Fruit fly (Drosophila melanogaster) whole organism, embryonic: ENCODE results near the gene Ifrd1.

ENCODE experiments used
- Awh ChIP-seq: fragments of 200-800 bp; sonication (Bioruptor generic); IDR thresholded peaks from 2 replicates; pipeline ENCODE4, ENCODE4 v1.3.6; 2022; ENCODE audit warnings: missing biosample characterization, missing genetic modification characterization
- BEAF-32 ChIP-seq: fragments of 200-800 bp; sonication (Bioruptor generic); optimal IDR thresholded peaks from 3 replicates; lab custom pipeline; 2017; ENCODE audit warnings: missing biosample characterization, missing genetic modification characterization, mild to moderate bottlenecking, moderate library complexity, missing genetic modification reagents
- CG10321 ChIP-seq: fragments of 200-800 bp; sonication (Bioruptor generic); IDR thresholded peaks from 2 replicates; pipeline ENCODE4 v1.3.6; 2022; ENCODE audit warnings: missing biosample characterization, missing genetic modification characterization
- CG11696 ChIP-seq: fragments of 200-800 bp; sonication (Bioruptor generic); IDR thresholded peaks from 2 replicates; pipeline ENCODE4 v1.3.6; 2022; ENCODE audit warnings: missing biosample characterization, missing genetic modification characterization
- CG12219 ChIP-seq: fragments of 200-800 bp; sonication (Bioruptor generic); optimal IDR thresholded peaks from 3 replicates; lab custom pipeline; 2018; ENCODE audit warnings: missing biosample characterization, mild to moderate bottlenecking, missing genetic modification characterization
- CG12299 ChIP-seq: fragments of 200-800 bp; sonication (Bioruptor generic); optimal IDR thresholded peaks from 2 replicates; lab custom pipeline; 2018; ENCODE audit warnings: missing biosample characterization, mild to moderate bottlenecking, missing genetic modification characterization
- CG12744 ChIP-seq: fragments of 200-800 bp; sonication (Bioruptor generic); optimal IDR thresholded peaks from 2 replicates; lab custom pipeline; 2016; ENCODE audit warnings: missing biosample characterization, missing genetic modification characterization
- CG14050 ChIP-seq: fragments of 200-800 bp; sonication (Bioruptor generic); IDR thresholded peaks from 3 replicates; pipeline ENCODE4 v1.3.6; 2022; ENCODE audit warnings: missing biosample characterization, missing genetic modification characterization
- CG1529 ChIP-seq: fragments of 200-800 bp; sonication (Bioruptor generic); optimal IDR thresholded peaks from 3 replicates; lab custom pipeline; 2018; ENCODE audit warnings: missing biosample characterization, missing genetic modification characterization
- CG15479 ChIP-seq: fragments of 200-800 bp; sonication (Bioruptor generic); optimal IDR thresholded peaks from 3 replicates; lab custom pipeline; 2019; ENCODE audit warnings: missing biosample characterization, mild to moderate bottlenecking, missing genetic modification characterization, moderate library complexity
- CG17328 ChIP-seq: fragments of 200-800 bp; sonication (Bioruptor generic); IDR thresholded peaks from 2 replicates; pipeline ENCODE4 v1.3.6; 2022; ENCODE audit warnings: missing biosample characterization, missing genetic modification characterization
- CG6683 ChIP-seq: fragments of 200-800 bp; sonication (Bioruptor generic); optimal IDR thresholded peaks from 2 replicates; lab custom pipeline; 2017; ENCODE audit warnings: missing biosample characterization, mild to moderate bottlenecking, missing genetic modification characterization, missing genetic modification reagents
- CG7357 ChIP-seq: fragments of 200-800 bp; sonication (Bioruptor generic); IDR thresholded peaks from 3 replicates; pipeline ENCODE4 v1.3.6; 2022; ENCODE audit warnings: missing biosample characterization, missing genetic modification characterization
- CG7372 ChIP-seq: fragments of 200-800 bp; sonication (Bioruptor generic); IDR thresholded peaks from 2 replicates; pipeline ENCODE4 v1.3.6; 2022; ENCODE audit warnings: missing biosample characterization, missing genetic modification characterization
- CG8290 ChIP-seq, 3 experiments: fragments of 200-800 bp; sonication (Bioruptor generic); optimal IDR thresholded peaks; 2 replicates each; lab custom pipeline; 2016 to 2019; ENCODE audit warnings: missing biosample characterization in 3 of 3, missing genetic modification characterization in 3 of 3, mild to moderate bottlenecking in 2 of 3, moderate library complexity in 1 of 3
- CG9609 ChIP-seq: fragments of 200-800 bp; sonication (Bioruptor generic); optimal IDR thresholded peaks from 3 replicates; lab custom pipeline; 2016; ENCODE audit warnings: missing biosample characterization, missing genetic modification characterization
- CG9797 ChIP-seq: fragments of 200-800 bp; sonication (Bioruptor generic); optimal IDR thresholded peaks from 3 replicates; lab custom pipeline; 2018; ENCODE audit warnings: missing biosample characterization, mild to moderate bottlenecking, missing genetic modification characterization
- CG9932 ChIP-seq: fragments of 200-800 bp; sonication (Bioruptor generic); IDR thresholded peaks from 2 replicates; pipeline ENCODE4 v1.3.6; 2022; ENCODE audit warnings: missing biosample characterization, missing genetic modification characterization
- CTCF ChIP-seq: fragments of 200-800 bp; sonication (Bioruptor generic); optimal IDR thresholded peaks from 2 replicates; lab custom pipeline; 2017; ENCODE audit warnings: missing biosample characterization, mild to moderate bottlenecking, missing genetic modification characterization, moderate library complexity
- Dad ChIP-seq: fragments of 200-800 bp; sonication (Bioruptor generic); optimal IDR thresholded peaks from 3 replicates; lab custom pipeline; 2016; ENCODE audit warnings: missing biosample characterization, missing genetic modification characterization
- Dip2 ChIP-seq: fragments of 200-800 bp; sonication (Bioruptor generic); IDR thresholded peaks from 2 replicates; pipeline ENCODE4 v1.3.6; 2022; ENCODE audit warnings: missing biosample characterization, missing genetic modification characterization
- Ets97D ChIP-seq: fragments of 200-800 bp; sonication (Bioruptor generic); optimal IDR thresholded peaks from 3 replicates; lab custom pipeline; 2016; ENCODE audit warnings: missing biosample characterization, missing genetic modification characterization
- Gug ChIP-seq: fragments of 200-800 bp; sonication (Bioruptor generic); IDR thresholded peaks from 4 replicates; pipeline ENCODE4 v1.3.6; 2022; ENCODE audit warnings: missing biosample characterization, missing genetic modification characterization
- Hr78 ChIP-seq, 2 experiments: fragments of 200-800 bp in 1 of 2; fragments of >200 bp in 1 of 2; sonication (Bioruptor generic) in 1 of 2; optimal IDR thresholded peaks; 2 replicates each; lab custom pipeline; 2017 to 2019; ENCODE audit warnings: missing biosample characterization in 2 of 2, missing genetic modification characterization in 2 of 2, mild to moderate bottlenecking in 1 of 2, moderate library complexity in 1 of 2
- Neu2 ChIP-seq: fragments of 200-800 bp; sonication (Bioruptor generic); optimal IDR thresholded peaks from 3 replicates; lab custom pipeline; 2016; ENCODE audit warnings: missing biosample characterization, missing genetic modification characterization, borderline replicate concordance
- Oaz ChIP-seq: fragments of 200-800 bp; sonication (Bioruptor generic); IDR thresholded peaks from 2 replicates; pipeline ENCODE4 v1.3.6; 2022; ENCODE audit warnings: missing biosample characterization, missing genetic modification characterization
- Poxn ChIP-seq: fragments of 200-800 bp; sonication (Bioruptor generic); IDR thresholded peaks from 2 replicates; pipeline ENCODE4 v1.3.6; 2022; ENCODE audit warnings: missing biosample characterization, missing genetic modification characterization
- Ravus ChIP-seq: fragments of 200-800 bp; sonication (Bioruptor generic); IDR thresholded peaks from 2 replicates; pipeline ENCODE4 v1.3.6; 2022; ENCODE audit warnings: missing biosample characterization, missing genetic modification characterization
- Usf ChIP-seq: fragments of 200-800 bp; sonication (Bioruptor generic); optimal IDR thresholded peaks from 2 replicates; lab custom pipeline; 2017; ENCODE audit warnings: missing genotype, missing biosample characterization, missing genetic modification characterization
- ara ChIP-seq: fragments of 200-800 bp; sonication (Bioruptor generic); IDR thresholded peaks from 2 replicates; pipeline ENCODE4 v1.3.6; 2022; ENCODE audit warnings: missing biosample characterization, missing genetic modification characterization
- cg ChIP-seq: fragments of 200-800 bp; sonication (Bioruptor generic); optimal IDR thresholded peaks from 3 replicates; lab custom pipeline; 2019; ENCODE audit warnings: missing biosample characterization, mild to moderate bottlenecking, missing genetic modification characterization, moderate library complexity
- crol ChIP-seq: fragments of 200-800 bp; sonication (Bioruptor generic); IDR thresholded peaks from 2 replicates; pipeline ENCODE4 v1.3.6; 2022; ENCODE audit warnings: missing biosample characterization, missing genetic modification characterization
- danr ChIP-seq: fragments of 200-800 bp; sonication (Bioruptor generic); IDR thresholded peaks from 2 replicates; pipeline ENCODE4 v1.3.6; 2022; ENCODE audit warnings: missing biosample characterization, missing genetic modification characterization
- fd64A ChIP-seq: fragments of 200-800 bp; sonication (Bioruptor generic); optimal IDR thresholded peaks from 3 replicates; lab custom pipeline; 2018; ENCODE audit warnings: missing biosample characterization, mild to moderate bottlenecking, missing genetic modification characterization
- fd96Cb ChIP-seq: fragments of 200-800 bp; sonication (Bioruptor generic); optimal IDR thresholded peaks from 2 replicates; lab custom pipeline; 2018; ENCODE audit warnings: missing biosample characterization, mild to moderate bottlenecking, missing genetic modification characterization, moderate library complexity
- gcm ChIP-seq: fragments of 200-800 bp; sonication (Bioruptor generic); optimal IDR thresholded peaks from 2 replicates; lab custom pipeline; 2019; ENCODE audit warnings: missing biosample characterization, mild to moderate bottlenecking, missing genetic modification characterization, moderate library complexity
- hbn ChIP-seq: fragments of 200-800 bp; sonication (Bioruptor generic); IDR thresholded peaks from 2 replicates; pipeline ENCODE4 v1.3.6; 2022; ENCODE audit warnings: missing biosample characterization, missing genetic modification characterization; ENCODE audit not compliant: partially characterized antibody
- insv ChIP-seq, 2 experiments: fragments of 200-800 bp; sonication (Bioruptor generic); optimal IDR thresholded peaks; 3 replicates each; lab custom pipeline; 2016 to 2018; ENCODE audit warnings: missing biosample characterization in 2 of 2, missing genetic modification characterization in 2 of 2
- kay ChIP-seq: fragments of 200-800 bp; sonication (Bioruptor generic); optimal IDR thresholded peaks from 2 replicates; lab custom pipeline; 2016; ENCODE audit warnings: missing biosample characterization, missing genetic modification characterization
- klu ChIP-seq: fragments of 200-800 bp; sonication (Bioruptor generic); IDR thresholded peaks from 2 replicates; pipeline ENCODE4 v1.3.6; 2022; ENCODE audit warnings: missing biosample characterization, missing genetic modification characterization
- lab ChIP-seq: fragments of 200-800 bp; sonication (Bioruptor generic); optimal IDR thresholded peaks from 3 replicates; lab custom pipeline; 2017; ENCODE audit warnings: missing biosample characterization, missing genetic modification characterization, mild to moderate bottlenecking, moderate library complexity, missing genetic modification reagents
- nmo ChIP-seq: fragments of 200-800 bp; sonication (Bioruptor generic); optimal IDR thresholded peaks from 2 replicates; lab custom pipeline; 2018; ENCODE audit warnings: missing biosample characterization, mild to moderate bottlenecking, missing genetic modification characterization, moderate library complexity
- nom ChIP-seq: fragments of 200-800 bp; sonication (Bioruptor generic); optimal IDR thresholded peaks from 2 replicates; lab custom pipeline; 2017; ENCODE audit warnings: missing biosample characterization, missing genetic modification characterization, mild to moderate bottlenecking, moderate library complexity, missing genetic modification reagents
- pum ChIP-seq: fragments of 200-800 bp; sonication (Bioruptor generic); optimal IDR thresholded peaks from 2 replicates; lab custom pipeline; 2016; ENCODE audit warnings: missing biosample characterization, missing genetic modification characterization
- sd ChIP-seq: fragments of 200-800 bp; sonication (Bioruptor generic); optimal IDR thresholded peaks from 3 replicates; lab custom pipeline; 2018; ENCODE audit warnings: missing biosample characterization, mild to moderate bottlenecking, missing genetic modification characterization, moderate library complexity
- sob ChIP-seq: fragments of 200-800 bp; sonication (Bioruptor generic); IDR thresholded peaks from 2 replicates; pipeline ENCODE4 v1.3.6; 2022; ENCODE audit warnings: missing biosample characterization, missing genetic modification characterization
- ssp ChIP-seq: fragments of 200-800 bp; sonication (Bioruptor generic); IDR thresholded peaks from 2 replicates; pipeline ENCODE4 v1.3.6; 2022; ENCODE audit warnings: missing biosample characterization, missing genetic modification characterization
- wek ChIP-seq: fragments of 200-800 bp; sonication (Bioruptor generic); optimal IDR thresholded peaks from 3 replicates; lab custom pipeline; 2018; ENCODE audit warnings: missing biosample characterization, mild to moderate bottlenecking, missing genetic modification characterization, moderate library complexity
- zf30C ChIP-seq: fragments of 200-800 bp; sonication (Bioruptor generic); optimal IDR thresholded peaks from 3 replicates; lab custom pipeline; 2018; ENCODE audit warnings: missing biosample characterization, mild to moderate bottlenecking, missing genetic modification characterization
- zfh1 ChIP-seq: fragments of 200-800 bp; sonication (Bioruptor generic); IDR thresholded peaks from 3 replicates; pipeline ENCODE4 v1.3.6; 2022; ENCODE audit warnings: missing biosample characterization, missing genetic modification characterization

Ifrd1 gene

DNA sequence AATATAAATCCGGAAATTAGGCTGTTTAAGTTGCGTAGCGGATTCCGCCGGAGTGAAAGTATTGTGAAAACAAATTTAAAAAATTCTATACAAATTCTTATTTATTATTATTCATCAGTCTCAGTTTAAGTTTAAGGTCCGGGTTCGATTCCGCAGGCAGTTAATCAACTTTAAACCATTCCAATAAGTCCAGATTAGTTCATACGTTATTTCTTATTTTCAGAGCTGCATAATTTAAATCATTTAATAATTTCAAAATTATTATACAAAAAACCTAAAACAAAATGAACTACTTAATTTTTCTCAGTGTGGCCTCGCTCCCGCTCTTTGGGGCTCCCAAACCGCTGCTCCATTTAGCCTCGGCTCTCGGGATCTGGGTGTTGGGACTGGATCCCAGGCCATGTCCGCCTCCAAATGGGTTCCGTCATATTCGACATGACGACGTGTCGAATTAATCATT is 43.9 kb downstream of the Ifrd1 start (continued):
- TF ChIP-seq Hr78 (GFP tag; optimal IDR thresholded peaks at IDR 0.05; lab: Kevin White, UChicago) (peak in 1 of 2 experiments; percentile 80), crol (GFP tag; lab: Robert Waterston, UW) (0 out of 2 replicates have a peak, but pooled peaks have one; percentile 1), CG17328 (no peak; the same call in none of the 2 replicates), sob (GFP tag; lab: Robert Waterston, UW) (peak; percentile 75; the same call in 1 of the 2 replicates), kay (GFP tag; lab: Kevin White, UChicago) (peak; percentile 79), Usf (GFP tag; lab: Kevin White, UChicago) (peak; percentile 86), CG12219 (peak; percentile 72), zfh1 (GFP tag; lab: Robert Waterston, UW) (peak; percentile 67; the same call in 2 of the 3 replicates), nmo (GFP tag; lab: Kevin White, UChicago) (peak; percentile 96), gcm (peak; percentile 89), Poxn (GFP tag; lab: Robert Waterston, UW) (peak; percentile 5; the same call in 1 of the 2 replicates), pum (GFP tag; lab: Kevin White, UChicago) (peak; percentile 60), CG15479 (GFP tag; lab: Kevin White, UChicago) (no peak), CG9609 (GFP tag; lab: Kevin White, UChicago) (no peak), CG10321 (GFP tag; lab: Robert Waterston, UW) (peak; percentile 31; the same call in 1 of the 2 replicates), klu (GFP tag; lab: Robert Waterston, UW) (peak; percentile 75; the same call in 1 of the 2 replicates), CG7357 (GFP tag; lab: Robert Waterston, UW) (peak; percentile 81), fd96Cb (tag; lab: Kevin White, UChicago) (peak; percentile 89), danr (GFP tag; lab: Robert Waterston, UW) (peak; percentile 78), cg (GFP tag; lab: Kevin White, UChicago) (no peak), Ets97D (GFP tag; lab: Kevin White, UChicago) (no peak), CG1529 (peak; percentile 91), sd (tag; lab: Kevin White, UChicago) (peak; percentile 44), wek (GFP tag; lab: Kevin White, UChicago) (no peak), CG6683 (peak; percentile 77), CTCF (GFP tag; lab: Kevin White, UChicago) (peak; percentile 45), Dad (GFP tag; lab: Kevin White, UChicago) (peak; percentile 29), ara (GFP tag; lab: Robert Waterston, UW) (peak; percentile 70), fd64A (GFP tag; lab: Kevin White, UChicago) (peak; percentile 46), lab (GFP tag; lab: Kevin White, UChicago) (peak; percentile 86), ssp (peak; percentile 65), Dip2 (GFP tag; lab: Robert Waterston, UW) (no peak), CG12299 (tag; lab: Kevin White, UChicago) (peak; percentile 61), CG9932 (GFP tag; lab: Robert Waterston, UW) (peak; percentile 77), Ravus (GFP tag; lab: Robert Waterston, UW) (no peak), nom (GFP tag; lab: Kevin White, UChicago) (peak; percentile 78), Gug (GFP tag; lab: Robert Waterston, UW) (peak; percentile 46; the same call in 2 of the 4 replicates), CG12744 (GFP tag; lab: Kevin White, UChicago) (peak; percentile 46), Awh (GFP tag; lab: Robert Waterston, UW) (peak; percentile 32; the same call in 1 of the 2 replicates), insv (GFP tag; optimal IDR thresholded peaks at IDR 0.05; lab: Kevin White, UChicago) (peak in 1 of 2 experiments; percentile 59), CG11696 (peak; percentile 25; the same call in 1 of the 2 replicates), hbn (no peak), Oaz (no peak), CG7372 (GFP tag; lab: Robert Waterston, UW) (peak; percentile 72), Neu2 (no peak), BEAF-32 (GFP tag; lab: Kevin White, UChicago) (no peak), CG8290 (GFP tag; optimal IDR thresholded peaks at IDR 0.05; lab: Kevin White, UChicago) (peak; percentile 67), CG8290 (tag; optimal IDR thresholded peaks at IDR 0.05; lab: Kevin White, UChicago) (peak in 1 of 2 experiments; percentile 40), zf30C (GFP tag; lab: Kevin White, UChicago) (peak; percentile 80), CG9797 (peak; percentile 32), CG14050 (GFP tag; lab: Robert Waterston, UW) (peak; percentile 57; the same call in 2 of the 3 replicates)
